Worm (Caenorhabditis elegans): Measurements from ENCODE around the gene nhr-209.
"Not testable (repeated sequence)": the region's sequence is repeated elsewhere in the genome, so short reads cannot be mapped to it uniquely, and the experiment has no call there.

nhr-209 gene

ce11 chrV:12130688-12131087 is 32.7 kb downstream of the nhr-209 start, which contains the start of gene C27A7.6:
C27A7.6 (minus strand) TSS chrV:12130788.
- not testable (repeated sequence) for TF ChIP-seq hmbx-1, ets-7, tra-4 (tag; optimal IDR thresholded peaks at IDR 0.05)

- TF ChIP-seq hnd-1 (tag; optimal IDR thresholded peaks at IDR 0.05); hmg-4 (GFP tag; optimal IDR thresholded peaks at IDR 0.05); pes-1 (GFP tag; IDR thresholded peaks at IDR 0.05): not testable (repeated sequence)
These were observed 33.2 kb downstream of the nhr-209 start, which contains the start of gene enpp-1 for ce11 chrV:12131157-12131556. enpp-1 (plus strand) TSS chrV:12131457.

DNA sequence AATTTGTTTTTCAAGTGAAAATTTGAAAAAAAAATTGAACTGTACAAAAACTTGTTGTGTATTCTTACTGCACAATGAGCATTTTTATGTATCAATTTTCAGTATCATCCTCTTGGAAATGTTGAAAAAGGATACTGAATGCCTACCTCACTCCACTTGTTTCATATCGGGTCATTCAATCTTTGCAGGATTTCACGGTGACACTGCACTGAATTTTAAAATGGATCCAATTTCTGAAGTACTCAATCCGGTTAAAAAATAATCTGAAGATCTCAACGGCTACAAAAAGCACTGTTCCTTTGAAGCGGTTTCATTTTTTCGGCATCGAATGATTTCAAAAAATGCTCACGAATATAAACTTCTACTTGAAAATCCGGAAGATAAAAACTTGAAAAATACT is 40.0 kb downstream of the nhr-209 start:
- no peak for TF ChIP-seq tra-4 (tag; optimal IDR thresholded peaks at IDR 0.05)
- no peak for TF ChIP-seq flt-1 (GFP tag; IDR thresholded peaks at IDR 0.05)
- TF ChIP-seq ets-7 (tag; optimal IDR thresholded peaks at IDR 0.05): no peak
- no peak for TF ChIP-seq hmbx-1 (tag; optimal IDR thresholded peaks at IDR 0.05)
- no peak for TF ChIP-seq aly-1 (tag; optimal IDR thresholded peaks at IDR 0.05)
- TF ChIP-seq B0310.2 (tag; optimal IDR thresholded peaks at IDR 0.05): no peak
- TF ChIP-seq pes-1 (GFP tag; IDR thresholded peaks at IDR 0.05): no peak
- no peak for TF ChIP-seq hnd-1 (tag; optimal IDR thresholded peaks at IDR 0.05)
- no peak for TF ChIP-seq F13C5.2 (tag; optimal IDR thresholded peaks at IDR 0.05)
- no peak for TF ChIP-seq hmg-4 (GFP tag; optimal IDR thresholded peaks at IDR 0.05)
- TF ChIP-seq ceh-13 (GFP tag; optimal IDR thresholded peaks at IDR 0.05): no peak

ce11 chrV:12140625-12141024 is 42.7 kb downstream of the nhr-209 start, which contains the start of gene C27A7.3:
C27A7.3 (plus strand) TSS chrV:12140925.
- TF ChIP-seq aly-1 (tag; optimal IDR thresholded peaks at IDR 0.05) (no peak), tra-4 (tag; optimal IDR thresholded peaks at IDR 0.05) (no peak), F13C5.2 (tag; optimal IDR thresholded peaks at IDR 0.05) (no peak), ets-7 (tag; optimal IDR thresholded peaks at IDR 0.05) (no peak), hmbx-1 (tag; optimal IDR thresholded peaks at IDR 0.05) (no peak), B0310.2 (tag; optimal IDR thresholded peaks at IDR 0.05) (no peak), pes-1 (GFP tag; IDR thresholded peaks at IDR 0.05) (no peak), ama-1 (optimal IDR thresholded peaks at IDR 0.05) (no peak), flt-1 (GFP tag; IDR thresholded peaks at IDR 0.05) (no peak), ceh-13 (GFP tag; optimal IDR thresholded peaks at IDR 0.05) (no peak), scrt-1 (GFP tag; IDR thresholded peaks at IDR 0.05) (no peak)

Measured in whole organism, early embryonic.